Fruit fly (Drosophila melanogaster) whole organism, adult: ENCODE measurements around the gene Ance-2.

Experiments used
- CG11617 ChIP-seq: fragments of 200-800 bp; sonication (Bioruptor generic); optimal IDR thresholded peaks from 2 replicates; lab custom pipeline; 2017; ENCODE audit warnings: mild to moderate bottlenecking, missing biosample characterization, missing genetic modification reagents, missing genetic modification characterization
- CG12768 ChIP-seq: fragments of 200-800 bp; sonication (Bioruptor generic); optimal IDR thresholded peaks from 2 replicates; lab custom pipeline; 2017; ENCODE audit warnings: missing biosample characterization, missing genetic modification characterization, mild to moderate bottlenecking, moderate library complexity, missing genetic modification reagents
- CG1620 ChIP-seq: fragments of 200-800 bp; sonication (Bioruptor generic); optimal IDR thresholded peaks from 2 replicates; lab custom pipeline; 2016; ENCODE audit warnings: missing biosample characterization, missing genetic modification characterization
- CG7045 ChIP-seq: fragments of 200-800 bp; sonication (Bioruptor generic); optimal IDR thresholded peaks from 2 replicates; lab custom pipeline; 2017; ENCODE audit warnings: missing biosample characterization, mild to moderate bottlenecking, missing genetic modification characterization
- CG7101 ChIP-seq: fragments of 200-800 bp; sonication (Bioruptor generic); optimal IDR thresholded peaks from 2 replicates; lab custom pipeline; 2018; ENCODE audit warnings: missing biosample characterization, mild to moderate bottlenecking, missing genetic modification characterization, moderate library complexity
- Clk ChIP-seq: fragments of 200-800 bp; sonication (Bioruptor generic); optimal IDR thresholded peaks from 2 replicates; lab custom pipeline; 2017; ENCODE audit warnings: missing biosample characterization, missing genetic modification characterization
- Crg-1 ChIP-seq: fragments of 200-800 bp; sonication (Bioruptor generic); optimal IDR thresholded peaks from 2 replicates; lab custom pipeline; 2016; ENCODE audit warnings: missing biosample characterization, missing genetic modification characterization
- Mnt ChIP-seq: fragments of 200-800 bp; sonication (Bioruptor generic); optimal IDR thresholded peaks from 2 replicates; lab custom pipeline; 2016; ENCODE audit warnings: missing biosample characterization, mild to moderate bottlenecking, missing genetic modification characterization
- cnc ChIP-seq, 2 experiments: fragments of >200 bp; optimal IDR thresholded peaks; 2 replicates each; lab custom pipeline; 2017
- kay ChIP-seq: fragments of 200-800 bp; sonication (Bioruptor generic); peaks from one replicate; lab custom pipeline; 2016; ENCODE audit warnings: missing biosample characterization, missing genetic modification characterization, borderline replicate concordance
- ovo ChIP-seq: fragments of 200-800 bp; sonication (Bioruptor generic); optimal IDR thresholded peaks from 2 replicates; lab custom pipeline; 2016; ENCODE audit warnings: missing biosample characterization, missing genetic modification characterization

- no peak for TF ChIP-seq Clk (GFP tag; lab: Kevin White, UChicago)
- TF ChIP-seq Crg-1: no peak
- TF ChIP-seq cnc (optimal IDR thresholded peaks at IDR 0.05; lab: Kevin White, UChicago): no peak
- no peak for TF ChIP-seq CG11617 (GFP tag; lab: Kevin White, UChicago)
- no peak for TF ChIP-seq Mnt
- TF ChIP-seq CG7045 (GFP tag; lab: Kevin White, UChicago): no peak
- no peak for TF ChIP-seq CG7101 (tag; lab: Kevin White, UChicago)
- TF ChIP-seq CG12768 (GFP tag; lab: Kevin White, UChicago): no peak
- TF ChIP-seq ovo (GFP tag; lab: Kevin White, UChicago): no peak
- no peak for TF ChIP-seq kay (GFP tag; lab: Kevin White, UChicago)
- no peak for TF ChIP-seq CG1620 (GFP tag; lab: Kevin White, UChicago)
These were observed 32.4 kb upstream of the Ance-2 start for dm6 chr2L:13876698-13877097.
